Fruit fly (Drosophila melanogaster) whole organism, embryonic: Measurements from ENCODE around the gene CG14960.

Experiments
- Atf3 ChIP-seq: fragments of 200-800 bp; sonication (Bioruptor generic); optimal IDR thresholded peaks from 3 replicates; lab custom pipeline; 2016; ENCODE audit warnings: missing biosample characterization, missing genetic modification characterization
- B-H1 ChIP-seq: fragments of 200-800 bp; sonication (Bioruptor generic); IDR thresholded peaks from 3 replicates; pipeline ENCODE4 v1.3.6; 2022; ENCODE audit warnings: missing biosample characterization, missing genetic modification characterization
- BtbVII ChIP-seq: fragments of 200-800 bp; sonication (Bioruptor generic); optimal IDR thresholded peaks from 3 replicates; lab custom pipeline; 2017; ENCODE audit warnings: missing biosample characterization, mild to moderate bottlenecking, missing genetic modification characterization
- C15 ChIP-seq: fragments of 200-800 bp; sonication (Bioruptor generic); IDR thresholded peaks from 3 replicates; pipeline ENCODE4 v1.3.6; 2022; ENCODE audit warnings: missing biosample characterization, missing genetic modification characterization
- CG10654 ChIP-seq: fragments of 200-800 bp; sonication (Bioruptor generic); optimal IDR thresholded peaks from 2 replicates; lab custom pipeline; 2016; ENCODE audit warnings: missing biosample characterization, missing genetic modification characterization
- CG11560 ChIP-seq: fragments of 200-800 bp; sonication (Bioruptor generic); IDR thresholded peaks from 3 replicates; pipeline ENCODE4 v1.3.6; 2022; ENCODE audit warnings: missing biosample characterization, missing genetic modification characterization
- CG11723 ChIP-seq: fragments of 200-800 bp; sonication (Bioruptor generic); optimal IDR thresholded peaks from 2 replicates; lab custom pipeline; 2017; ENCODE audit warnings: missing biosample characterization, mild to moderate bottlenecking, missing genetic modification characterization
- CG12236 ChIP-seq: fragments of 200-800 bp; sonication (Bioruptor generic); optimal IDR thresholded peaks from 2 replicates; lab custom pipeline; 2016; ENCODE audit warnings: missing biosample characterization, missing genetic modification characterization
- CG12299 ChIP-seq: fragments of 200-800 bp; sonication (Bioruptor generic); optimal IDR thresholded peaks from 2 replicates; lab custom pipeline; 2018; ENCODE audit warnings: missing biosample characterization, mild to moderate bottlenecking, missing genetic modification characterization
- CG14050 ChIP-seq: fragments of 200-800 bp; sonication (Bioruptor generic); IDR thresholded peaks from 3 replicates; pipeline ENCODE4 v1.3.6; 2022; ENCODE audit warnings: missing biosample characterization, missing genetic modification characterization
- CG14667 ChIP-seq: fragments of 200-800 bp; sonication (Bioruptor generic); IDR thresholded peaks from 2 replicates; pipeline ENCODE4 v1.3.6; 2022; ENCODE audit warnings: missing biosample characterization, missing genetic modification characterization
- CG15479 ChIP-seq: fragments of 200-800 bp; sonication (Bioruptor generic); optimal IDR thresholded peaks from 3 replicates; lab custom pipeline; 2019; ENCODE audit warnings: missing biosample characterization, mild to moderate bottlenecking, missing genetic modification characterization, moderate library complexity
- CG32532 ChIP-seq: fragments of 200-800 bp; sonication (Bioruptor generic); IDR thresholded peaks from 2 replicates; pipeline ENCODE4 v1.3.6; 2022; ENCODE audit warnings: missing biosample characterization, missing genetic modification characterization
- CG3847 ChIP-seq: fragments of 200-800 bp; sonication (Bioruptor generic); IDR thresholded peaks from 2 replicates; pipeline ENCODE4 v1.3.6; 2022; ENCODE audit warnings: missing biosample characterization, missing genetic modification characterization
- CG4730 ChIP-seq: fragments of 200-800 bp; sonication (Bioruptor generic); IDR thresholded peaks from 2 replicates; pipeline ENCODE4 v1.3.6; 2022; ENCODE audit warnings: missing biosample characterization, missing genetic modification characterization
- CG6254 ChIP-seq: fragments of 200-800 bp; sonication (Bioruptor generic); optimal IDR thresholded peaks from 3 replicates; lab custom pipeline; 2017; ENCODE audit warnings: mild to moderate bottlenecking, missing biosample characterization, missing genetic modification reagents, missing genetic modification characterization
- CG7928 ChIP-seq: fragments of 200-800 bp; sonication (Bioruptor generic); optimal IDR thresholded peaks from 2 replicates; lab custom pipeline; 2017; ENCODE audit warnings: missing biosample characterization, mild to moderate bottlenecking, missing genetic modification characterization
- CG8765 ChIP-seq: fragments of 200-800 bp; sonication (Bioruptor generic); IDR thresholded peaks from 2 replicates; pipeline ENCODE4 v1.3.6; 2022; ENCODE audit warnings: missing biosample characterization, missing genetic modification characterization
- CG9817 ChIP-seq: fragments of 200-800 bp; sonication (Bioruptor generic); optimal IDR thresholded peaks from 2 replicates; lab custom pipeline; 2018; ENCODE audit warnings: missing biosample characterization, mild to moderate bottlenecking, missing genetic modification characterization, moderate library complexity
- Chrac-16 ChIP-seq: fragments of 200-800 bp; sonication (Bioruptor generic); optimal IDR thresholded peaks from 3 replicates; lab custom pipeline; 2016; ENCODE audit warnings: missing biosample characterization, missing genetic modification characterization
- CoRest ChIP-seq: fragments of 200-800 bp; sonication (Bioruptor generic); optimal IDR thresholded peaks from 3 replicates; lab custom pipeline; 2018; ENCODE audit warnings: missing biosample characterization, mild to moderate bottlenecking, missing genetic modification characterization, moderate library complexity
- Dad ChIP-seq: fragments of 200-800 bp; sonication (Bioruptor generic); optimal IDR thresholded peaks from 3 replicates; lab custom pipeline; 2016; ENCODE audit warnings: missing biosample characterization, missing genetic modification characterization
- Dbx ChIP-seq: fragments of 200-800 bp; sonication (Bioruptor generic); IDR thresholded peaks from 3 replicates; pipeline ENCODE4 v1.3.6; 2022; ENCODE audit warnings: missing biosample characterization, missing genetic modification characterization
- Dll ChIP-seq: fragments of 200-800 bp; sonication (Bioruptor generic); IDR thresholded peaks from 4 replicates; pipeline ENCODE4 v1.3.6; 2022; ENCODE audit warnings: missing biosample characterization, missing genetic modification characterization; ENCODE audit not compliant: partially characterized antibody
- E2f1 ChIP-seq: fragments of 200-800 bp; sonication (Bioruptor generic); IDR thresholded peaks from 2 replicates; pipeline ENCODE4 v1.3.6; 2022; ENCODE audit warnings: missing biosample characterization, missing genetic modification characterization
- Elba2 ChIP-seq: fragments of 200-800 bp; sonication (Bioruptor generic); optimal IDR thresholded peaks from 3 replicates; lab custom pipeline; 2016; ENCODE audit warnings: missing biosample characterization, missing genetic modification characterization
- Ets97D ChIP-seq: fragments of 200-800 bp; sonication (Bioruptor generic); optimal IDR thresholded peaks from 3 replicates; lab custom pipeline; 2016; ENCODE audit warnings: missing biosample characterization, missing genetic modification characterization
- Gsc ChIP-seq: fragments of 200-800 bp; sonication (Bioruptor generic); IDR thresholded peaks from 2 replicates; pipeline ENCODE4 v1.3.6; 2022; ENCODE audit warnings: missing biosample characterization, missing genetic modification characterization
- Hey ChIP-seq: fragments of 200-800 bp; sonication (Bioruptor generic); optimal IDR thresholded peaks from 3 replicates; lab custom pipeline; 2018; ENCODE audit warnings: missing biosample characterization, mild to moderate bottlenecking, missing genetic modification characterization
- Hmr ChIP-seq: fragments of 200-800 bp; sonication (Bioruptor generic); optimal IDR thresholded peaks from 3 replicates; lab custom pipeline; 2017; ENCODE audit warnings: mild to moderate bottlenecking, missing biosample characterization, missing genetic modification reagents, missing genetic modification characterization
- Hmx ChIP-seq: fragments of 200-800 bp; sonication (Bioruptor generic); optimal IDR thresholded peaks from 2 replicates; lab custom pipeline; 2016; ENCODE audit warnings: missing biosample characterization, missing genetic modification characterization
- Hr78 ChIP-seq, 2 experiments: fragments of 200-800 bp in 1 of 2; fragments of >200 bp in 1 of 2; sonication (Bioruptor generic) in 1 of 2; optimal IDR thresholded peaks; 2 replicates each; lab custom pipeline; 2017 to 2019; ENCODE audit warnings: missing biosample characterization in 2 of 2, missing genetic modification characterization in 2 of 2, mild to moderate bottlenecking in 1 of 2, moderate library complexity in 1 of 2
- Vsx1 ChIP-seq: fragments of 200-800 bp; sonication (Bioruptor generic); optimal IDR thresholded peaks from 2 replicates; lab custom pipeline; 2017; ENCODE audit warnings: missing biosample characterization, mild to moderate bottlenecking, missing genetic modification characterization, missing genetic modification reagents
- Xrp1 ChIP-seq: fragments of 200-800 bp; sonication (Bioruptor generic); IDR thresholded peaks from 2 replicates; pipeline ENCODE4 v1.3.6; 2022; ENCODE audit warnings: missing biosample characterization, missing genetic modification characterization
- aop ChIP-seq: fragments of 200-800 bp; sonication (Bioruptor generic); IDR thresholded peaks from 2 replicates; pipeline ENCODE4 v1.3.6; 2022; ENCODE audit warnings: missing biosample characterization, missing genetic modification characterization
- bsh ChIP-seq, 2 experiments: fragments of 200-800 bp; sonication (Bioruptor generic); optimal IDR thresholded peaks; 2 replicates each; lab custom pipeline; 2017 to 2018; ENCODE audit warnings: mild to moderate bottlenecking in 2 of 2, missing biosample characterization in 2 of 2, missing genetic modification characterization in 2 of 2, moderate library complexity in 1 of 2
- ci ChIP-seq: fragments of 200-800 bp; sonication (Bioruptor generic); IDR thresholded peaks from 3 replicates; pipeline ENCODE4 v1.3.6; 2022; ENCODE audit warnings: missing biosample characterization, missing genetic modification characterization
- cwo ChIP-seq: fragments of 200-800 bp; sonication (Bioruptor generic); optimal IDR thresholded peaks from 3 replicates; lab custom pipeline; 2017; ENCODE audit warnings: missing biosample characterization, missing genetic modification characterization, mild to moderate bottlenecking, moderate library complexity, missing genetic modification reagents
- dmrt11E ChIP-seq: fragments of 200-800 bp; sonication (Bioruptor generic); optimal IDR thresholded peaks from 3 replicates; lab custom pipeline; 2018; ENCODE audit warnings: missing biosample characterization, mild to moderate bottlenecking, missing genetic modification characterization, moderate library complexity
- gro ChIP-seq: fragments of 200-800 bp; sonication (Bioruptor generic); optimal IDR thresholded peaks from 2 replicates; lab custom pipeline; 2016; ENCODE audit warnings: missing biosample characterization, missing genetic modification characterization
- ind ChIP-seq: fragments of 200-800 bp; sonication (Bioruptor generic); optimal IDR thresholded peaks from 3 replicates; lab custom pipeline; 2016; ENCODE audit warnings: missing biosample characterization, missing genetic modification characterization
- jing ChIP-seq: fragments of 200-800 bp; sonication (Bioruptor generic); optimal IDR thresholded peaks from 2 replicates; lab custom pipeline; 2018; ENCODE audit warnings: missing biosample characterization, mild to moderate bottlenecking, missing genetic modification characterization
- nerfin-2 ChIP-seq: fragments of 200-800 bp; sonication (Bioruptor generic); IDR thresholded peaks from 2 replicates; pipeline ENCODE4 v1.3.6; 2022; ENCODE audit warnings: missing biosample characterization, missing genetic modification characterization; ENCODE audit not compliant: partially characterized antibody
- nmo ChIP-seq: fragments of 200-800 bp; sonication (Bioruptor generic); optimal IDR thresholded peaks from 2 replicates; lab custom pipeline; 2018; ENCODE audit warnings: missing biosample characterization, mild to moderate bottlenecking, missing genetic modification characterization, moderate library complexity
- oc ChIP-seq: fragments of 200-800 bp; sonication (Bioruptor generic); optimal IDR thresholded peaks from 2 replicates; lab custom pipeline; 2018; ENCODE audit warnings: missing biosample characterization, mild to moderate bottlenecking, missing genetic modification characterization, moderate library complexity
- phol ChIP-seq: fragments of 200-800 bp; sonication (Bioruptor generic); optimal IDR thresholded peaks from 3 replicates; lab custom pipeline; 2018; ENCODE audit warnings: missing biosample characterization, mild to moderate bottlenecking, missing genetic modification characterization, moderate library complexity
- pita ChIP-seq: fragments of 200-800 bp; sonication (Bioruptor generic); optimal IDR thresholded peaks from 2 replicates; lab custom pipeline; 2017; ENCODE audit warnings: missing biosample characterization, mild to moderate bottlenecking, missing genetic modification characterization
- repo ChIP-seq: fragments of 200-800 bp; sonication (Bioruptor generic); optimal IDR thresholded peaks from 2 replicates; lab custom pipeline; 2016; ENCODE audit warnings: missing biosample characterization, missing genetic modification characterization
- tup ChIP-seq: fragments of 200-800 bp; sonication (Bioruptor generic); optimal IDR thresholded peaks from 2 replicates; lab custom pipeline; 2016; ENCODE audit warnings: missing biosample characterization, mild to moderate bottlenecking, missing genetic modification characterization, moderate library complexity
- wor ChIP-seq: fragments of 200-800 bp; sonication (Bioruptor generic); IDR thresholded peaks from 2 replicates; pipeline ENCODE4 v1.3.6; 2022; ENCODE audit warnings: missing biosample characterization, missing genetic modification characterization
- zen ChIP-seq: fragments of 200-800 bp; sonication (Bioruptor generic); optimal IDR thresholded peaks from 3 replicates; lab custom pipeline; 2018; ENCODE audit warnings: missing biosample characterization, mild to moderate bottlenecking, missing genetic modification characterization, moderate library complexity

CG14960 gene

dm6 chr3L:3303087-3303526, 32.3 kb downstream of the CG14960 start, which contains the start of gene CG14968 (continued):
- TF ChIP-seq B-H1 (GFP tag; lab: Robert Waterston, UW) = peak; percentile 90
- peak; percentile 26 for TF ChIP-seq pita (GFP tag; lab: Kevin White, UChicago)
- no peak for TF ChIP-seq Dll (GFP tag; lab: Robert Waterston, UW)
- peak; percentile 97 for TF ChIP-seq Dbx (GFP tag; lab: Robert Waterston, UW)
- TF ChIP-seq Hey (tag; lab: Kevin White, UChicago) = peak; percentile 62
- TF ChIP-seq CG8765 (GFP tag; lab: Robert Waterston, UW) = peak; percentile 88
- TF ChIP-seq gro (GFP tag; lab: Kevin White, UChicago) = peak; percentile 75
- TF ChIP-seq Elba2 (GFP tag; lab: Kevin White, UChicago) = no peak
- peak in 1 of 2 experiments; percentile 78 for TF ChIP-seq Hr78 (GFP tag; optimal IDR thresholded peaks at IDR 0.05; lab: Kevin White, UChicago)
- TF ChIP-seq Gsc = peak; percentile 68
- TF ChIP-seq CG15479 (GFP tag; lab: Kevin White, UChicago) = no peak
- peak; percentile 94 for TF ChIP-seq ind (GFP tag; lab: Kevin White, UChicago)
- peak; percentile 99 for TF ChIP-seq ci (GFP tag; lab: Robert Waterston, UW)
- TF ChIP-seq cwo = peak; percentile 92
- peak; percentile 90 for TF ChIP-seq CG14667 (GFP tag; lab: Robert Waterston, UW)
- TF ChIP-seq C15 (GFP tag; lab: Robert Waterston, UW) = peak; percentile 90
- TF ChIP-seq CG10654 (GFP tag; lab: Kevin White, UChicago) = peak; percentile 92
- TF ChIP-seq BtbVII (GFP tag; lab: Kevin White, UChicago) = peak; percentile 88
- TF ChIP-seq Hmx (GFP tag; lab: Kevin White, UChicago) = no peak
- TF ChIP-seq Ets97D = peak; percentile 29
- TF ChIP-seq CoRest = peak; percentile 94
- peak; percentile 98 for TF ChIP-seq CG32532 (GFP tag; lab: Robert Waterston, UW)
- peak; percentile 86 for TF ChIP-seq CG11723 (GFP tag; lab: Kevin White, UChicago)
- peak; percentile 70 to 95 for TF ChIP-seq bsh (GFP tag; optimal IDR thresholded peaks at IDR 0.05; lab: Kevin White, UChicago)
- peak; percentile 82 for TF ChIP-seq aop (GFP tag; lab: Robert Waterston, UW)
- TF ChIP-seq CG12236 (GFP tag; lab: Kevin White, UChicago) = peak; percentile 23
- TF ChIP-seq CG14050 (GFP tag; lab: Robert Waterston, UW) = peak; percentile 97
- peak; percentile 93 for TF ChIP-seq phol (tag; lab: Kevin White, UChicago)
- peak; percentile 90 for TF ChIP-seq nmo (GFP tag; lab: Kevin White, UChicago)
- TF ChIP-seq CG7928 (GFP tag; lab: Kevin White, UChicago) = peak; percentile 70
- peak; percentile 86 for TF ChIP-seq CG9817 (tag; lab: Kevin White, UChicago)
- TF ChIP-seq Dad (GFP tag; lab: Kevin White, UChicago) = peak; percentile 86
- TF ChIP-seq E2f1 = peak; percentile 95
- TF ChIP-seq CG6254 = peak; percentile 81
- TF ChIP-seq Chrac-16 = peak; percentile 91
- TF ChIP-seq wor (GFP tag; lab: Robert Waterston, UW) = peak; percentile 87
- peak; percentile 95 for TF ChIP-seq CG4730 (GFP tag; lab: Robert Waterston, UW)
- TF ChIP-seq nerfin-2 (GFP tag; lab: Robert Waterston, UW) = no peak
- peak; percentile 87 for TF ChIP-seq CG12299 (tag; lab: Kevin White, UChicago)
- TF ChIP-seq tup (GFP tag; lab: Kevin White, UChicago) = peak; percentile 87
- peak; percentile 95 for TF ChIP-seq Xrp1 (GFP tag; lab: Robert Waterston, UW)
- peak; percentile 37 for TF ChIP-seq Atf3
- peak; percentile 87 for TF ChIP-seq zen (tag; lab: Kevin White, UChicago)
- TF ChIP-seq CG11560 (tag; lab: Robert Waterston, UW) = peak; percentile 76
- TF ChIP-seq repo (GFP tag; lab: Kevin White, UChicago) = peak; percentile 76
- TF ChIP-seq CG3847 (GFP tag; lab: Robert Waterston, UW) = peak; percentile 98
- TF ChIP-seq Vsx1 = peak; percentile 55
- peak; percentile 78 for TF ChIP-seq dmrt11E (tag; lab: Kevin White, UChicago)
- TF ChIP-seq oc (tag; lab: Kevin White, UChicago) = peak; percentile 94
- peak; percentile 36 for TF ChIP-seq jing (GFP tag; lab: Kevin White, UChicago)
- TF ChIP-seq Hmr = peak; percentile 92
